Fruit fly (Drosophila melanogaster): ENCODE data around the gene CG3437.

CG3437 gene

dm6 chr3L:9431848-9432623 is 25.4 kb downstream of the CG3437 start:
- TF ChIP-seq CG17801 (GFP tag; optimal IDR thresholded peaks at IDR 0.05; ENCODE audit: partially characterized antibody): no peak

- no peak for TF ChIP-seq CG17801 (GFP tag; optimal IDR thresholded peaks at IDR 0.05; ENCODE audit: partially characterized antibody)
Measured at dm6 chr3L:9430608-9430952, 26.9 kb downstream of the CG3437 start.

DNA sequence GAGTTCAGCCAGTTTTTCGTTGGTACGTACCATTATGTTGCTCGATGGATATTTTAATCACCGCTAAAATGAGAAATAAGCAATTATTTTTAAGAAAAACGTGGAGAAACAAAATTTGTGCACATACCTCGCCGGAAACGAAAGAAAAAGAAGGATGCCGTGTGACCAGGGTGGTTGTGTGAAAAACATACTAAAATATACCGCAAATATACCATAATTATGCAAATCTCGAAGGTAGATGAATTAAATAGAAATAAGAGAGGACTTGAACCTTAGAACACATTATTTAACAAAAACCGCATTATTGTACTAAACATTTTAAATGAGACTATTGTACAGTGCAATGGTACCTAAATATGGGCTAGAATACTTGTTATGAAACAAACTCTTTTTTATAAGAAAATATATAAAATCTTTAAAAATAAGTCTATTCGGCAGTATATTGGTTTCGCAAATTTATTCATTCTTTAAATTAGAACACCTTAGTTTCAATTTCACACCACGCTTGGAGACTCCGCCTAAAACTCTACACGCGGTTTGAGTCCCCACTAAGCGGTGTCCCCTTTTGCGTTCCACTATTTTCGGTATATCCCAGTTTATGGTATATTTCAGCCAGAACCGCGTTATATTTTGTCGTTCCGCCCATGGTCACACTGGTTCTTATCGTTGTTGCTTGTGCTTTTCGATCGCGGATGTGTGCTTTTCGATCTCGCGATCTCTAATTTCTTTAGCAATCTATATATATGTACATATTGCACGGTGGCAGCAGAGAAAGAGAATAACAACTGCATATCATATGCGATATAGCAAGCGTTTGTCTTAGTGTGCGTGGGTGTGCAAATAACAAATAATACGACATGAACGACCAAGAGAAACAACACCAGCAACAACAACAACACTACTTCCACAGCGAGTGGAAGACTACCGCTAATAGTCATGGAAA is 27.5 kb downstream of the CG3437 start, which contains the start of the genes RpS17 and MTF-1:
Gene RpS17 (minus strand): TSS at position 157 of the 943 bp plus-strand sequence.
Gene MTF-1 (plus strand): TSS at position 648 of the 943 bp plus-strand sequence.
- TF ChIP-seq CG17801 (GFP tag; optimal IDR thresholded peaks at IDR 0.05; ENCODE audit: partially characterized antibody): peak; percentile 80

- TF ChIP-seq CG17801 (GFP tag; optimal IDR thresholded peaks at IDR 0.05; ENCODE audit: partially characterized antibody): peak; percentile 97
Measured at dm6 chr3L:9426656-9427294, 30.7 kb downstream of the CG3437 start, which contains the start of the genes Atat and Shc. Gene Atat (minus strand): TSS chr3L:9426758. Gene Shc (plus strand): TSS chr3L:9427010.

DNA sequence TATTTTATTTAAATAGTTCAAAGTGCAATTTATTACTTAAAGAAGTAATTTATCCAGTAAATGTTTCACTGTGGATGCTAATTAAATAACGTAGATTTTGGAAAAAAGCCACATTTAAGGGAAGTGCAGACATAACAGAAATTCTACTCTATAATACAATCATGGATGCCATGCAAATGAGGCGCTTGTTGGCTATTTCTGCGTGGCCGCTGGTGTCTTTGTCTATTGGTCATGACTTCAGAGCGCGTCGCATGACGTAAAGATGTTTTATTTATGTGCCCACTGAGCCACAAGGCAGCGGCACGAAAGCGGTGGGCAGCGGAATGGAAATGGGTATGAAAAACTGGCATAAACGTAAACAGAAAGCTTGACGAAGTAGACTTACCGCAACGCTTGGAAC is 31.6 kb downstream of the CG3437 start:
- no peak for TF ChIP-seq CG17801 (GFP tag; optimal IDR thresholded peaks at IDR 0.05; ENCODE audit: partially characterized antibody)

dm6 chr3L:9424528-9424911 is 32.9 kb downstream of the CG3437 start:
- TF ChIP-seq CG17801 (GFP tag; optimal IDR thresholded peaks at IDR 0.05; ENCODE audit: partially characterized antibody): peak; percentile 11

DNA sequence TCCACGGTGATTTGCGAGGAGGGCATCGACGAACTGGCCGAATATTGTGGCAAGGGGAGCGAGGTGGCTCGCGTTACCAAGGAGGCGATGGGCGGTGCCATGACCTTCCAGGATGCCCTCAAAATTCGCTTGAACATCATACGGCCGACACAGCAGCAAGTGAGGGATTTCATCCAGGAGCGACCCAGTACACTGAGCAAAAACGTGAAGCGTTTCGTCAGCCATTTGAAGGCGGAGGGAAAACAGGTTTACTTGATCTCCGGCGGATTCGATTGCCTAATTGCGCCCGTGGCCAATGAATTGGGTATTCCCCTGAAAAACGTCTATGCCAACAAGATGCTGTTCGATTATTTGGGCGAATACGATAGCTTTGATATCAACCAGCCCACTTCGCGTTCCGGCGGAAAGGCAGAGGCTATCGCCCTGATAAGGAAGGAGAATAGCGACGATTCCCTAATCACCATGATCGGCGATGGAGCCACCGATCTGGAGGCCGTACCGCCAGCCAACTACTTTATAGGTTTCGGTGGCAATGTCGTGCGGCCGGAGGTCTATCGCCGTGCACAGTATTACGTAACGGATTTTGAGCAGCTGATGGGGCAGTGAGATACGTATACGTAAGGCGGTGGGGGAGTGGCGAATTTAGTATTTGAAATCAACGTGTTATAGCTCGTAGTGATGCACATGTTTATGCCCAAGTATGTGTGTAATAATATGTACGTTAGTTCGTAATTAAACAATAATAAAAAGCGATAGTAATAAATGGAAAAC is 33.5 kb downstream of the CG3437 start:
- no peak for TF ChIP-seq CG17801 (GFP tag; optimal IDR thresholded peaks at IDR 0.05; ENCODE audit: partially characterized antibody)

DNA sequence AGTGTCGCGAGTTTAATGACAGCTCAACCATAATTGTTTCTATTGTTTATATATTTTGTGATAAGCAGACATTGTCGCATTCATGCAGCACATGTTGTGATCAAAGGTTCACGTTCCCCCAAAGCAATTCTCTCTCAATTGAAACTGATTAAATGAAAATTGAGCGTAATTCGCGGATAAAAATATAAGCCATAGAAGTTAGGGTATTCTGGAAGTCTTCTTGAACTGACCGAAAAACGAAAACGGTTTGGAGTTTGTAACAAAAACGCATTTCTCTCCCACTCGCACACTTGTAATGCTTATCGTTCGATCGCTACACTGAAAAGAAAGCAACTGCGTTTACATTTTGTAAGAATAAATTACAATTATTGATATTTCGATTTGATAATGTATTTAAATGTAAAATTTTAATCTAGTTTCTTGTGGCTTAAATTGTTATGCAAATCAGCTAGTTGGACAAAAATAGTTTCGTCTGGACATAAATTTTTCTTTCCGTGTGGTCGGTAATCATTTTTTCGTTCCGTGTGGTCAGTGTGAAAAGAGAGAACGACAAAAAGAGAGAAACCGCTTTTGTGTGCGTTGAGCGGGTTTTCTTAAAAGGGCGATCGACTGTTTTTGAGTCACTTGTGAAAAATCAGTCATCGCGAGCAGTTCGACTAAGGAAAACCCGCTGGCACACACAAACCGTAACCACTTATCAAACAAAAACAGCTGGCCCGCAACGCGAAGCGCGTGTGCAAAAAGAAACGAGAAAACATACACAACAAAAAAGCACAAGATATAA is 34.6 kb downstream of the CG3437 start, which contains the start of gene aay:
Gene aay (plus strand): TSS at position 618 of the 784 bp plus-strand sequence.
- TF ChIP-seq CG17801 (GFP tag; optimal IDR thresholded peaks at IDR 0.05; ENCODE audit: partially characterized antibody): peak; percentile 100

dm6 chr3L:9422135-9422534 is 35.3 kb downstream of the CG3437 start:
- no peak for TF ChIP-seq CG17801 (GFP tag; optimal IDR thresholded peaks at IDR 0.05; ENCODE audit: partially characterized antibody)

- TF ChIP-seq CG17801 (GFP tag; optimal IDR thresholded peaks at IDR 0.05; ENCODE audit: partially characterized antibody): no peak
Measured at dm6 chr3L:9421621-9422020, 35.8 kb downstream of the CG3437 start.

- TF ChIP-seq CG17801 (GFP tag; optimal IDR thresholded peaks at IDR 0.05; ENCODE audit: partially characterized antibody): no peak
Measured at dm6 chr3L:9420819-9421130, 36.7 kb downstream of the CG3437 start.

- TF ChIP-seq CG17801 (GFP tag; optimal IDR thresholded peaks at IDR 0.05; ENCODE audit: partially characterized antibody): peak; percentile 98
Measured at dm6 chr3L:9420054-9420818, 37.2 kb downstream of the CG3437 start.

dm6 chr3L:9419328-9419727 is 38.1 kb downstream of the CG3437 start:
- peak; percentile 38 for TF ChIP-seq CG17801 (GFP tag; optimal IDR thresholded peaks at IDR 0.05; ENCODE audit: partially characterized antibody)
